Worm (Caenorhabditis elegans) whole organism, L1 larva: ENCODE results near the gene Y54G2A.11.

Experiments used
- C16A3.4 ChIP-seq: fragments of 150-350 bp; optimal IDR thresholded peaks from 2 replicates; lab custom pipeline; 2014; ENCODE audit warnings: missing biosample characterization, missing genetic modification characterization
- C34B4.2 ChIP-seq: sonication (generic microtip); optimal IDR thresholded peaks from 2 replicates; lab custom pipeline; 2017; ENCODE audit warnings: mild to moderate bottlenecking, missing genetic modification characterization, missing compliant biosample characterization
- Y116A8C.19 ChIP-seq: sonication (generic microtip); optimal IDR thresholded peaks from 2 replicates; lab custom pipeline; 2016; ENCODE audit warnings: missing compliant biosample characterization, missing genetic modification characterization, borderline replicate concordance
- alr-1 ChIP-seq: fragments of 200-800 bp; sonication (Bioruptor generic); optimal IDR thresholded peaks from 2 replicates; lab custom pipeline; 2018; ENCODE audit warnings: borderline replicate concordance, mild to moderate bottlenecking, missing genetic modification characterization, missing compliant biosample characterization
- ama-1 ChIP-seq: fragments of 150-350 bp; optimal IDR thresholded peaks from 2 replicates; lab custom pipeline; 2014
- ceh-8 ChIP-seq: fragments of 200-800 bp; sonication (Bioruptor generic); optimal IDR thresholded peaks from 2 replicates; lab custom pipeline; 2018; ENCODE audit warnings: mild to moderate bottlenecking, missing genetic modification characterization, moderate library complexity, missing compliant biosample characterization
- ces-1 ChIP-seq: fragments of 150-350 bp; optimal IDR thresholded peaks from 2 replicates; lab custom pipeline; 2014; ENCODE audit warnings: missing biosample characterization, missing genetic modification reagents, missing genetic modification characterization
- dpl-1 ChIP-seq, 3 experiments: fragments of 150-350 bp in 2 of 3; sonication (generic microtip) in 1 of 3; optimal IDR thresholded peaks; 2 replicates each; lab custom pipeline; 2014 to 2017; ENCODE audit warnings: missing biosample characterization in 3 of 3, missing genetic modification characterization in 3 of 3, missing genetic modification reagents in 3 of 3
- dsc-1 ChIP-seq: sonication (generic microtip); optimal IDR thresholded peaks from 2 replicates; lab custom pipeline; 2016; ENCODE audit warnings: mild to moderate bottlenecking, missing genetic modification characterization, missing compliant biosample characterization
- elt-2 ChIP-seq: sonication (generic microtip); optimal IDR thresholded peaks from 2 replicates; lab custom pipeline; 2016; ENCODE audit warnings: missing genetic modification characterization, mild to moderate bottlenecking, inconsistent platforms, missing compliant biosample characterization, missing genetic modification reagents
- ets-5 ChIP-seq: fragments of 200-800 bp; sonication (Bioruptor generic); IDR thresholded peaks from 2 replicates; pipeline ENCODE4 v1.3.6; 2022; ENCODE audit warnings: missing genetic modification characterization, missing compliant biosample characterization
- fkh-10 ChIP-seq: sonication (generic microtip); optimal IDR thresholded peaks from 2 replicates; lab custom pipeline; 2017; ENCODE audit warnings: missing biosample characterization, missing genetic modification reagents, missing genetic modification characterization
- fkh-4 ChIP-seq: sonication (generic microtip); optimal IDR thresholded peaks from 2 replicates; lab custom pipeline; 2016; ENCODE audit warnings: missing compliant biosample characterization, missing genetic modification characterization, borderline replicate concordance
- fos-1 ChIP-seq: fragments of 150-350 bp; optimal IDR thresholded peaks from 2 replicates; lab custom pipeline; 2014; ENCODE audit warnings: missing biosample characterization, missing genetic modification characterization
- grh-1 ChIP-seq: fragments of 200-800 bp; sonication (Bioruptor generic); IDR thresholded peaks from 2 replicates; pipeline ENCODE4 v1.3.6; 2022; ENCODE audit warnings: missing genetic modification reagents, missing genetic modification characterization, missing compliant biosample characterization
- hlh-17 ChIP-seq: fragments of 200-800 bp; sonication (Bioruptor generic); optimal IDR thresholded peaks from 2 replicates; lab custom pipeline; 2018; ENCODE audit warnings: missing genetic modification characterization, mild to moderate bottlenecking, missing compliant biosample characterization, moderate library complexity, borderline replicate concordance
- hlh-4 ChIP-seq: sonication (generic microtip); optimal IDR thresholded peaks from 2 replicates; lab custom pipeline; 2016; ENCODE audit warnings: mild to moderate bottlenecking, missing genetic modification characterization, missing compliant biosample characterization
- hpl-2 ChIP-seq: fragments of 150-350 bp; optimal IDR thresholded peaks from 2 replicates; lab custom pipeline; 2014; ENCODE audit warnings: missing biosample characterization, missing genetic modification reagents, missing genetic modification characterization
- irx-1 ChIP-seq: sonication (generic microtip); optimal IDR thresholded peaks from 2 replicates; lab custom pipeline; 2016; ENCODE audit warnings: missing genetic modification characterization, missing compliant biosample characterization
- isw-1 ChIP-seq: fragments of 200-800 bp; sonication (Bioruptor generic); IDR thresholded peaks from 2 replicates; pipeline ENCODE4 v1.3.6; 2022; ENCODE audit warnings: missing genetic modification characterization, missing compliant biosample characterization
- lin-13 ChIP-seq: fragments of 150-350 bp; optimal IDR thresholded peaks from 2 replicates; lab custom pipeline; 2014; ENCODE audit warnings: missing biosample characterization, missing genetic modification reagents, missing genetic modification characterization
- lin-14 ChIP-seq: fragments of 200-800 bp; sonication (Bioruptor generic); optimal IDR thresholded peaks from 2 replicates; lab custom pipeline; 2018; ENCODE audit warnings: mild to moderate bottlenecking, missing genetic modification characterization, moderate library complexity, missing compliant biosample characterization
- lin-39 ChIP-seq: fragments of 150-350 bp; optimal IDR thresholded peaks from 2 replicates; lab custom pipeline; 2014; ENCODE audit warnings: missing biosample characterization, missing genetic modification reagents, missing genetic modification characterization
- lir-3 ChIP-seq: sonication (generic microtip); optimal IDR thresholded peaks from 2 replicates; lab custom pipeline; 2016; ENCODE audit warnings: mild to moderate bottlenecking, missing genetic modification characterization, moderate library complexity, missing compliant biosample characterization; ENCODE audit not compliant: poor library complexity
- lsy-2 ChIP-seq, 2 experiments: fragments of 150-350 bp; optimal IDR thresholded peaks; 2 replicates each; lab custom pipeline; 2014; ENCODE audit warnings: missing biosample characterization in 2 of 2, missing genetic modification characterization in 2 of 2
- mdl-1 ChIP-seq, 2 experiments: fragments of 150-350 bp; optimal IDR thresholded peaks; 2 replicates each; lab custom pipeline; 2014 to 2017; ENCODE audit warnings: missing biosample characterization in 2 of 2, missing genetic modification characterization in 2 of 2, inconsistent platforms in 1 of 2
- mep-1 ChIP-seq: fragments of 150-350 bp; optimal IDR thresholded peaks from 2 replicates; lab custom pipeline; 2014; ENCODE audit warnings: missing biosample characterization, missing genetic modification characterization
- nhr-11 ChIP-seq: fragments of 150-350 bp; optimal IDR thresholded peaks from 2 replicates; lab custom pipeline; 2014; ENCODE audit warnings: missing biosample characterization, missing genetic modification characterization
- nhr-12 ChIP-seq: sonication (generic microtip); optimal IDR thresholded peaks from 2 replicates; lab custom pipeline; 2017; ENCODE audit warnings: missing biosample characterization, missing genetic modification characterization
- nhr-237 ChIP-seq: fragments of 150-350 bp; optimal IDR thresholded peaks from 2 replicates; lab custom pipeline; 2014; ENCODE audit warnings: missing biosample characterization, missing genetic modification characterization
- nhr-47 ChIP-seq: sonication (generic microtip); optimal IDR thresholded peaks from 2 replicates; lab custom pipeline; 2016; ENCODE audit warnings: mild to moderate bottlenecking, missing genetic modification characterization, moderate library complexity, missing compliant biosample characterization
- nhr-71 ChIP-seq: sonication (generic microtip); optimal IDR thresholded peaks from 2 replicates; lab custom pipeline; 2016; ENCODE audit warnings: mild to moderate bottlenecking, missing genetic modification characterization, moderate library complexity, missing compliant biosample characterization
- nhr-77 ChIP-seq: fragments of 150-350 bp; optimal IDR thresholded peaks from 2 replicates; lab custom pipeline; 2014; ENCODE audit warnings: missing biosample characterization, missing genetic modification characterization
- nhr-84 ChIP-seq: sonication (generic microtip); optimal IDR thresholded peaks from 2 replicates; lab custom pipeline; 2017; ENCODE audit warnings: missing biosample characterization, missing genetic modification characterization
- nhr-85 ChIP-seq: sonication (generic microtip); peaks from one replicate; lab custom pipeline; 2016; ENCODE audit warnings: missing genetic modification characterization, inconsistent platforms, missing compliant biosample characterization
- nhr-90 ChIP-seq: sonication (generic microtip); optimal IDR thresholded peaks from 2 replicates; lab custom pipeline; 2016; ENCODE audit warnings: mild to moderate bottlenecking, missing genetic modification characterization, missing compliant biosample characterization; ENCODE audit not compliant: poor library complexity
- pax-3 ChIP-seq: fragments of 200-800 bp; sonication (Bioruptor generic); optimal IDR thresholded peaks from 2 replicates; lab custom pipeline; 2018; ENCODE audit warnings: mild to moderate bottlenecking, missing genetic modification characterization, moderate library complexity, missing compliant biosample characterization
- pqm-1 ChIP-seq: sonication (generic microtip); optimal IDR thresholded peaks from 3 replicates; lab custom pipeline; 2017; ENCODE audit warnings: missing biosample characterization, missing genetic modification characterization
- snu-23 ChIP-seq: sonication (generic microtip); optimal IDR thresholded peaks from 2 replicates; lab custom pipeline; 2016; ENCODE audit warnings: missing genetic modification characterization, missing compliant biosample characterization
- sox-4 ChIP-seq: sonication (generic microtip); optimal IDR thresholded peaks from 2 replicates; lab custom pipeline; 2016; ENCODE audit warnings: missing genetic modification characterization, missing compliant biosample characterization
- sup-37 ChIP-seq: fragments of 200-800 bp; sonication (Bioruptor generic); optimal IDR thresholded peaks from 2 replicates; lab custom pipeline; 2018; ENCODE audit warnings: mild to moderate bottlenecking, missing genetic modification characterization, missing compliant biosample characterization
- swsn-7 ChIP-seq: sonication (generic microtip); optimal IDR thresholded peaks from 2 replicates; lab custom pipeline; 2016; ENCODE audit warnings: missing genetic modification characterization, missing compliant biosample characterization
- tbx-2 ChIP-seq: sonication (generic microtip); optimal IDR thresholded peaks from 2 replicates; lab custom pipeline; 2016; ENCODE audit warnings: missing genetic modification characterization, missing compliant biosample characterization
- tlp-1 ChIP-seq: fragments of 150-350 bp; optimal IDR thresholded peaks from 2 replicates; lab custom pipeline; 2014; ENCODE audit warnings: missing biosample characterization, missing genetic modification characterization
- unc-86 ChIP-seq: sonication (generic microtip); optimal IDR thresholded peaks from 2 replicates; lab custom pipeline; 2016; ENCODE audit warnings: missing genetic modification characterization, missing compliant biosample characterization
- unc-98 ChIP-seq: fragments of 200-800 bp; sonication (Bioruptor generic); IDR thresholded peaks from 2 replicates; pipeline ENCODE4 v1.3.6; 2022; ENCODE audit warnings: missing genetic modification characterization, missing compliant biosample characterization

The Y54G2A.11 gene

DNA sequence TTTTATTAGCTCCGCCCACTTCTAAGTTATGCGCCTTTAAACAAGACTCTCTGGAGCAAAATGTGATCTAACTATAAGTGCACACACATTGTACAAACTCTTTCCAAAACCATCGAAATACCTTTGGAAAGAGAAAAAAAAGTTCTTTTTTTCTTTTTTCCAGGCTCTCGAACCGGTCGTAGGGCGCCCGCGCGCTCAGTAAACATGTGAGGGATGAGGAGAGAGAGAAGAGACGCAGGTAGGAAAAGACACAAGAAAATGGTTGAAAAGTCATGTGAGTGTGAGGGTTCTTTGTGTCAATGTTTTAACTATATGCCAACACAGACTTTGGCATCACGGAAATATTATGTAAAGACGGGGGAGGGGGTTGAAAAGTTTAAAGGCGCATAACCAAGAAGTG is 2.9 kb upstream of the Y54G2A.11 start (continued):
- TF ChIP-seq mep-1 (tag; lab: Kevin White, UChicago), result peak; percentile 94
- no peak for TF ChIP-seq sox-4 (tag; lab: Kevin White, UChicago)
- peak; percentile 16 for TF ChIP-seq elt-2 (tag; lab: Kevin White, UChicago)
- TF ChIP-seq dsc-1 (tag; lab: Kevin White, UChicago), result peak; percentile 28
- no peak for TF ChIP-seq hlh-17 (GFP tag; lab: Kevin White, UChicago)
- TF ChIP-seq nhr-237 (tag; lab: Kevin White, UChicago), result peak; percentile 70
- TF ChIP-seq lsy-2 (tag; optimal IDR thresholded peaks at IDR 0.05; lab: Kevin White, UChicago), result peak; percentile 79 to 84
- TF ChIP-seq snu-23 (GFP tag; lab: Kevin White, UChicago), result peak; percentile 93
- no peak for TF ChIP-seq tlp-1 (tag; lab: Kevin White, UChicago)
- peak; percentile 95 for TF ChIP-seq grh-1 (GFP tag; lab: Robert Waterston, UW)
- TF ChIP-seq nhr-11 (tag; lab: Kevin White, UChicago), result peak; percentile 35
- no peak for TF ChIP-seq alr-1 (tag; lab: Kevin White, UChicago)
- TF ChIP-seq nhr-71 (tag; lab: Kevin White, UChicago), result peak; percentile 95
- TF ChIP-seq pqm-1 (tag; lab: Kevin White, UChicago), result no peak
- peak; percentile 89 for TF ChIP-seq ama-1 (lab: Kevin White, UChicago)
- no peak for TF ChIP-seq unc-98 (GFP tag; lab: Robert Waterston, UW)
- TF ChIP-seq swsn-7 (tag; lab: Kevin White, UChicago), result peak; percentile 84
- peak; percentile 62 for TF ChIP-seq lir-3
- TF ChIP-seq fkh-10 (GFP tag; lab: Kevin White, UChicago), result no peak
- peak; percentile 88 for TF ChIP-seq tbx-2 (tag; lab: Kevin White, UChicago)
- no peak for TF ChIP-seq lin-39 (tag; lab: Kevin White, UChicago)
- TF ChIP-seq nhr-77 (tag; lab: Kevin White, UChicago), result peak; percentile 58
- peak; percentile 55 for TF ChIP-seq isw-1 (GFP tag; lab: Robert Waterston, UW)
- TF ChIP-seq pax-3 (tag; lab: Kevin White, UChicago), result peak; percentile 51
- peak; percentile 86 for TF ChIP-seq nhr-90 (tag; lab: Kevin White, UChicago)
- peak; percentile 49 to 68 (median 67) for TF ChIP-seq dpl-1 (GFP tag; optimal IDR thresholded peaks at IDR 0.05; lab: Kevin White, UChicago)
- TF ChIP-seq hpl-2 (GFP tag; lab: Kevin White, UChicago), result peak; percentile 65
- TF ChIP-seq nhr-12 (tag; lab: Kevin White, UChicago), result no peak
- peak; percentile 45 for TF ChIP-seq unc-86
- peak; percentile 81 for TF ChIP-seq nhr-47 (tag; lab: Kevin White, UChicago)
- TF ChIP-seq nhr-84 (tag; lab: Kevin White, UChicago), result no peak
- TF ChIP-seq Y116A8C.19, result no peak
- peak; percentile 72 for TF ChIP-seq fos-1
- TF ChIP-seq lin-13 (GFP tag; lab: Kevin White, UChicago), result peak; percentile 79
- peak; percentile 76 for TF ChIP-seq C16A3.4 (tag; lab: Kevin White, UChicago)
- TF ChIP-seq fkh-4 (tag; lab: Kevin White, UChicago), result no peak
- TF ChIP-seq mdl-1 (tag; optimal IDR thresholded peaks at IDR 0.05; lab: Kevin White, UChicago), result peak in 1 of 2 experiments; percentile 86
- peak; percentile 48 for TF ChIP-seq ceh-8
- TF ChIP-seq ces-1, result no peak
- no peak for TF ChIP-seq C34B4.2 (tag; lab: Kevin White, UChicago)
- TF ChIP-seq irx-1 (tag; lab: Kevin White, UChicago), result peak; percentile 45
- TF ChIP-seq hlh-4 (tag; lab: Kevin White, UChicago), result no peak
- TF ChIP-seq ets-5 (GFP tag; lab: Robert Waterston, UW), result no peak
- peak; percentile 94 for TF ChIP-seq lin-14 (GFP tag; lab: Kevin White, UChicago)
- peak; percentile 45 for TF ChIP-seq sup-37 (GFP tag; lab: Kevin White, UChicago)
- TF ChIP-seq nhr-85 (tag; lab: Kevin White, UChicago), result peak; percentile 96
- TF ChIP-seq, all 84 proteins: peak for 49
